Worm (Caenorhabditis elegans): ENCODE data around the gene rpoa-12.

DNA sequence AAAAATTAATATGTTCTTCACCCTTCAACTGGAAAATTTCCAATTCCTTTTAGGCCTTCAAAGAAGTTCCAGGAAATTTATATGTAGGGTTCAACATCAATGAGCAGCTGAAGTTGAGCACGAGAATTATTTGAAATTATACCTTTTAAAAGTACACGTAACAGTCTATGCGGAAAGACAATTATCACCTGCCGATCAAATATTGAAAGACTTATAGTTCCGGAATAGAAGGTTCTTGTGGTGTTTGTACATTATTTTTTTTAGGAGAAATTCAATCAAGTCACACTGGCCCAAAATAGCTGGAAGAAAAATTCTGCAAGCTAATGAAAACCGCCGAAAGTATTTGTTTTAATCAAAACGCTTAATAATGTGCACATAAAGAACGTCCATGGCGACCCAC is 42.9 kb downstream of the rpoa-12 start:
- TF ChIP-seq ref-1 (GFP tag; conservative IDR thresholded peaks at IDR 0.05) (no peak), klf-2 (GFP tag; conservative IDR thresholded peaks at IDR 0.05) (no peak), cog-1 (tag; optimal IDR thresholded peaks at IDR 0.05) (no peak), tab-1 (GFP tag; IDR thresholded peaks at IDR 0.05) (no peak), flt-1 (GFP tag; IDR thresholded peaks at IDR 0.05) (no peak), ztf-29 (GFP tag; IDR thresholded peaks at IDR 0.05) (no peak)
